Fruit fly (Drosophila melanogaster): ENCODE results near the gene Phae1.

DNA sequence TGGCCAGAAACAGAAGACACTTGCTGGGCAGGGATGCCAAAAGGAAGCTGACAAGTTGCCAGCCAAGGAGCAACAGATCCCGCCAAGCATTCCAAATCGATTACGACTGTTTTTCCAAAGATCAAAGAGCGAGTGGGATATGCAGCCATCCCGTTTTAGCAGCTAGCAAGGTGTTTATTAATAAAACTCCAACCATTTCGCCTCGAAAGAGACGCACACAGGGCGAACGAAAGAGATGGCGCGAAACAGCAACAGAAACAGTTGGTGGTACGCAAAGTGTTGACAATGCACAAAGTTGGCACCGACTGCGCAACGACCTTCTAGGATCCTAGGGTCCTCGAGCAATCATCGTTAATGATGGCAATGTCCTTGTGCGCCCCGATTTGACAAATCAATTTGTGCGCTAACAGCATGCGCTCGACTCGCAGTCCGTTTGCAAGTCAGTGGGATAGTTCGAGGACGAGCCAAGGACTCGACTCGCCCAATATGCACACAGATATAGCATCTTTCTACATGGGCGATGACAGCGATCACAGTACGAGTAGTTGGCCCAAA, 29.3 kb upstream of the Phae1 start:
- no peak for TF ChIP-seq pan (optimal IDR thresholded peaks at IDR 0.05)
- TF ChIP-seq EcR (GFP tag; optimal IDR thresholded peaks at IDR 0.05) = no peak

All from whole organism.